Fruit fly (Drosophila melanogaster) whole organism, embryonic: ENCODE results near the gene foi.

Experiments
- Aef1 ChIP-seq: fragments of 200-800 bp; sonication (Bioruptor generic); IDR thresholded peaks from 3 replicates; pipeline ENCODE4 v1.3.6; 2022; ENCODE audit warnings: missing biosample characterization, missing genetic modification characterization
- Antp ChIP-seq: fragments of 200-800 bp; sonication (Bioruptor generic); optimal IDR thresholded peaks from 3 replicates; lab custom pipeline; 2016; ENCODE audit warnings: missing biosample characterization, missing genetic modification characterization
- CG11504 ChIP-seq: fragments of 200-800 bp; sonication (Bioruptor generic); optimal IDR thresholded peaks from 3 replicates; lab custom pipeline; 2019; ENCODE audit warnings: missing biosample characterization, mild to moderate bottlenecking, missing genetic modification characterization, moderate library complexity
- CG11560 ChIP-seq: fragments of 200-800 bp; sonication (Bioruptor generic); IDR thresholded peaks from 3 replicates; pipeline ENCODE4 v1.3.6; 2022; ENCODE audit warnings: missing biosample characterization, missing genetic modification characterization
- CG12236 ChIP-seq: fragments of 200-800 bp; sonication (Bioruptor generic); optimal IDR thresholded peaks from 2 replicates; lab custom pipeline; 2016; ENCODE audit warnings: missing biosample characterization, missing genetic modification characterization
- CG12744 ChIP-seq: fragments of 200-800 bp; sonication (Bioruptor generic); optimal IDR thresholded peaks from 2 replicates; lab custom pipeline; 2016; ENCODE audit warnings: missing biosample characterization, missing genetic modification characterization
- CG1529 ChIP-seq: fragments of 200-800 bp; sonication (Bioruptor generic); optimal IDR thresholded peaks from 3 replicates; lab custom pipeline; 2018; ENCODE audit warnings: missing biosample characterization, missing genetic modification characterization
- CG16815 ChIP-seq: fragments of 200-800 bp; sonication (Bioruptor generic); optimal IDR thresholded peaks from 3 replicates; lab custom pipeline; 2017; ENCODE audit warnings: missing biosample characterization, mild to moderate bottlenecking, missing genetic modification characterization
- CG2712 ChIP-seq: fragments of 200-800 bp; optimal IDR thresholded peaks from 3 replicates; lab custom pipeline; 2019; ENCODE audit warnings: missing biosample characterization, mild to moderate bottlenecking, missing genetic modification characterization, moderate library complexity
- CG2875 ChIP-seq: fragments of 200-800 bp; sonication (Bioruptor generic); optimal IDR thresholded peaks from 2 replicates; lab custom pipeline; 2017; ENCODE audit warnings: missing biosample characterization, mild to moderate bottlenecking, missing genetic modification characterization, missing genetic modification reagents
- CG33557 ChIP-seq: fragments of 200-800 bp; sonication (Bioruptor generic); optimal IDR thresholded peaks from 2 replicates; lab custom pipeline; 2019; ENCODE audit warnings: missing biosample characterization, mild to moderate bottlenecking, missing genetic modification characterization, moderate library complexity
- CG34422 ChIP-seq: fragments of 200-800 bp; sonication (Bioruptor generic); IDR thresholded peaks from 3 replicates; pipeline ENCODE4 v1.3.6; 2022; ENCODE audit warnings: missing biosample characterization, missing genetic modification characterization
- CG4404 ChIP-seq: fragments of 200-800 bp; sonication (Bioruptor generic); IDR thresholded peaks from 2 replicates; pipeline ENCODE4 v1.3.6; 2022; ENCODE audit warnings: missing biosample characterization, missing genetic modification characterization
- CG6791 ChIP-seq: fragments of 200-800 bp; sonication (Bioruptor generic); IDR thresholded peaks from 3 replicates; pipeline ENCODE4 v1.3.6; 2022; ENCODE audit warnings: missing biosample characterization, missing genetic modification characterization; ENCODE audit not compliant: partially characterized antibody
- CG7271 ChIP-seq: fragments of 200-800 bp; sonication (Bioruptor generic); optimal IDR thresholded peaks from 2 replicates; lab custom pipeline; 2018; ENCODE audit warnings: missing biosample characterization, mild to moderate bottlenecking, missing genetic modification characterization, moderate library complexity
- CG7928 ChIP-seq: fragments of 200-800 bp; sonication (Bioruptor generic); optimal IDR thresholded peaks from 2 replicates; lab custom pipeline; 2017; ENCODE audit warnings: missing biosample characterization, mild to moderate bottlenecking, missing genetic modification characterization
- HLHmδ ChIP-seq: fragments of 200-800 bp; sonication (Bioruptor generic); optimal IDR thresholded peaks from 2 replicates; lab custom pipeline; 2018; ENCODE audit warnings: missing biosample characterization, mild to moderate bottlenecking, missing genetic modification characterization, moderate library complexity
- Hand ChIP-seq: fragments of 200-800 bp; sonication (Bioruptor generic); optimal IDR thresholded peaks from 2 replicates; lab custom pipeline; 2017; ENCODE audit warnings: mild to moderate bottlenecking, missing biosample characterization, missing genetic modification reagents, missing genetic modification characterization
- Kr ChIP-seq: fragments of 200-800 bp; sonication (Bioruptor generic); optimal IDR thresholded peaks from 2 replicates; lab custom pipeline; 2017; ENCODE audit warnings: missing biosample characterization, mild to moderate bottlenecking, missing genetic modification characterization
- Lim3 ChIP-seq: fragments of 200-800 bp; sonication (Bioruptor generic); IDR thresholded peaks from 2 replicates; pipeline ENCODE4 v1.3.6; 2022; ENCODE audit warnings: missing biosample characterization, missing genetic modification characterization
- MESR4 ChIP-seq: fragments of 200-800 bp; sonication (Bioruptor generic); optimal IDR thresholded peaks from 2 replicates; lab custom pipeline; 2018; ENCODE audit warnings: missing biosample characterization, mild to moderate bottlenecking, missing genetic modification characterization, moderate library complexity
- Ptx1 ChIP-seq: fragments of 200-800 bp; sonication (Bioruptor generic); IDR thresholded peaks from 2 replicates; pipeline ENCODE4 v1.3.6; 2022; ENCODE audit warnings: missing biosample characterization, missing genetic modification characterization
- Rfx ChIP-seq: fragments of 200-800 bp; sonication (Bioruptor generic); IDR thresholded peaks from 2 replicates; pipeline ENCODE4 v1.3.6; 2022; ENCODE audit warnings: missing biosample characterization, missing genetic modification characterization
- ash1 ChIP-seq: fragments of 200-800 bp; sonication (Bioruptor generic); optimal IDR thresholded peaks from 2 replicates; lab custom pipeline; 2018; ENCODE audit warnings: missing biosample characterization, mild to moderate bottlenecking, missing genetic modification characterization
- crp ChIP-seq, 2 experiments: fragments of 200-800 bp; sonication (Bioruptor generic); optimal IDR thresholded peaks; 2 replicates in 1 of 2; 3 replicates in 1 of 2; lab custom pipeline; 2017; ENCODE audit warnings: missing biosample characterization in 2 of 2, missing genetic modification characterization in 2 of 2, mild to moderate bottlenecking in 1 of 2, moderate library complexity in 1 of 2
- dmrt11E ChIP-seq: fragments of 200-800 bp; sonication (Bioruptor generic); optimal IDR thresholded peaks from 3 replicates; lab custom pipeline; 2018; ENCODE audit warnings: missing biosample characterization, mild to moderate bottlenecking, missing genetic modification characterization, moderate library complexity
- dmrt99B ChIP-seq: fragments of 200-800 bp; sonication (Bioruptor generic); optimal IDR thresholded peaks from 2 replicates; lab custom pipeline; 2018; ENCODE audit warnings: missing biosample characterization, mild to moderate bottlenecking, missing genetic modification characterization, moderate library complexity
- gro ChIP-seq: fragments of 200-800 bp; sonication (Bioruptor generic); optimal IDR thresholded peaks from 2 replicates; lab custom pipeline; 2016; ENCODE audit warnings: missing biosample characterization, missing genetic modification characterization
- gsb ChIP-seq: fragments of 200-800 bp; sonication (Bioruptor generic); IDR thresholded peaks from 2 replicates; pipeline ENCODE4 v1.3.6; 2022; ENCODE audit warnings: missing biosample characterization, missing genetic modification characterization
- gsb-n ChIP-seq: fragments of 200-800 bp; sonication (Bioruptor generic); optimal IDR thresholded peaks from 3 replicates; lab custom pipeline; 2018; ENCODE audit warnings: missing biosample characterization, mild to moderate bottlenecking, missing genetic modification characterization
- gt ChIP-seq: fragments of 200-800 bp; sonication (Bioruptor generic); IDR thresholded peaks from 2 replicates; pipeline ENCODE4 v1.3.6; 2022; ENCODE audit warnings: missing biosample characterization, missing genetic modification characterization
- jing ChIP-seq: fragments of 200-800 bp; sonication (Bioruptor generic); optimal IDR thresholded peaks from 2 replicates; lab custom pipeline; 2018; ENCODE audit warnings: missing biosample characterization, mild to moderate bottlenecking, missing genetic modification characterization
- lab ChIP-seq: fragments of 200-800 bp; sonication (Bioruptor generic); optimal IDR thresholded peaks from 3 replicates; lab custom pipeline; 2017; ENCODE audit warnings: missing biosample characterization, missing genetic modification characterization, mild to moderate bottlenecking, moderate library complexity, missing genetic modification reagents
- lbe ChIP-seq: fragments of 200-800 bp; sonication (Bioruptor generic); optimal IDR thresholded peaks from 2 replicates; lab custom pipeline; 2016; ENCODE audit warnings: missing biosample characterization, mild to moderate bottlenecking, missing genetic modification characterization
- lov ChIP-seq, 2 experiments: fragments of 200-800 bp in 1 of 2; fragments of >200 bp in 1 of 2; sonication (Bioruptor generic) in 1 of 2; IDR thresholded peaks in 1 of 2; optimal IDR thresholded peaks in 1 of 2; 2 replicates in 1 of 2; 3 replicates in 1 of 2; pipeline versions ENCODE4 v1.3.6 to Lab custom; 2017 to 2022; ENCODE audit warnings: missing biosample characterization in 1 of 2, missing genetic modification characterization in 1 of 2
- pho ChIP-seq: fragments of 200-800 bp; sonication (Bioruptor generic); optimal IDR thresholded peaks from 2 replicates; lab custom pipeline; 2016; ENCODE audit warnings: missing biosample characterization, missing genetic modification characterization
- prd ChIP-seq, 3 experiments: fragments of >200 bp in 2 of 3; fragments of 200-800 bp in 1 of 3; sonication (Bioruptor generic) in 1 of 3; optimal IDR thresholded peaks in 2 of 3; IDR thresholded peaks in 1 of 3; 2 replicates in 2 of 3; 3 replicates in 1 of 3; pipeline versions ENCODE4 v1.3.6 to Lab custom; 2017 to 2022; ENCODE audit warnings: missing biosample characterization in 1 of 3, missing genetic modification characterization in 1 of 3
- pum ChIP-seq: fragments of 200-800 bp; sonication (Bioruptor generic); optimal IDR thresholded peaks from 2 replicates; lab custom pipeline; 2016; ENCODE audit warnings: missing biosample characterization, missing genetic modification characterization
- repo ChIP-seq: fragments of 200-800 bp; sonication (Bioruptor generic); optimal IDR thresholded peaks from 2 replicates; lab custom pipeline; 2016; ENCODE audit warnings: missing biosample characterization, missing genetic modification characterization
- sc ChIP-seq, 3 experiments: fragments of >200 bp in 2 of 3; fragments of 200-800 bp in 1 of 3; sonication (Bioruptor generic) in 1 of 3; optimal IDR thresholded peaks; 2 replicates in 2 of 3; 3 replicates in 1 of 3; lab custom pipeline; 2017; ENCODE audit warnings: mild to moderate bottlenecking in 1 of 3, missing biosample characterization in 1 of 3, missing genetic modification characterization in 1 of 3, missing genetic modification reagents in 1 of 3
- sima ChIP-seq: fragments of 200-800 bp; sonication (Bioruptor generic); optimal IDR thresholded peaks from 2 replicates; lab custom pipeline; 2016; ENCODE audit warnings: missing biosample characterization, missing genetic modification characterization
- sisA ChIP-seq: fragments of 200-800 bp; sonication (Bioruptor generic); IDR thresholded peaks from 2 replicates; pipeline ENCODE4 v1.3.6; 2022; ENCODE audit warnings: missing biosample characterization, missing genetic modification characterization
- slp2 ChIP-seq: fragments of 200-800 bp; sonication (Bioruptor generic); optimal IDR thresholded peaks from 2 replicates; lab custom pipeline; 2016; ENCODE audit warnings: missing biosample characterization, missing genetic modification characterization
- sna ChIP-seq: fragments of 200-800 bp; sonication (Bioruptor generic); IDR thresholded peaks from 2 replicates; pipeline ENCODE4 v1.3.6; 2022; ENCODE audit warnings: missing biosample characterization, missing genetic modification characterization; ENCODE audit not compliant: partially characterized antibody
- so ChIP-seq: fragments of 200-800 bp; sonication (Bioruptor generic); IDR thresholded peaks from 3 replicates; pipeline ENCODE4 v1.3.6; 2022; ENCODE audit warnings: missing biosample characterization, missing genetic modification characterization
- ssp ChIP-seq: fragments of 200-800 bp; sonication (Bioruptor generic); IDR thresholded peaks from 2 replicates; pipeline ENCODE4 v1.3.6; 2022; ENCODE audit warnings: missing biosample characterization, missing genetic modification characterization
- sug ChIP-seq: fragments of 200-800 bp; optimal IDR thresholded peaks from 2 replicates; lab custom pipeline; 2019; ENCODE audit warnings: missing biosample characterization, mild to moderate bottlenecking, missing genetic modification characterization, moderate library complexity
- zfh1 ChIP-seq: fragments of 200-800 bp; sonication (Bioruptor generic); IDR thresholded peaks from 3 replicates; pipeline ENCODE4 v1.3.6; 2022; ENCODE audit warnings: missing biosample characterization, missing genetic modification characterization

foi gene

DNA sequence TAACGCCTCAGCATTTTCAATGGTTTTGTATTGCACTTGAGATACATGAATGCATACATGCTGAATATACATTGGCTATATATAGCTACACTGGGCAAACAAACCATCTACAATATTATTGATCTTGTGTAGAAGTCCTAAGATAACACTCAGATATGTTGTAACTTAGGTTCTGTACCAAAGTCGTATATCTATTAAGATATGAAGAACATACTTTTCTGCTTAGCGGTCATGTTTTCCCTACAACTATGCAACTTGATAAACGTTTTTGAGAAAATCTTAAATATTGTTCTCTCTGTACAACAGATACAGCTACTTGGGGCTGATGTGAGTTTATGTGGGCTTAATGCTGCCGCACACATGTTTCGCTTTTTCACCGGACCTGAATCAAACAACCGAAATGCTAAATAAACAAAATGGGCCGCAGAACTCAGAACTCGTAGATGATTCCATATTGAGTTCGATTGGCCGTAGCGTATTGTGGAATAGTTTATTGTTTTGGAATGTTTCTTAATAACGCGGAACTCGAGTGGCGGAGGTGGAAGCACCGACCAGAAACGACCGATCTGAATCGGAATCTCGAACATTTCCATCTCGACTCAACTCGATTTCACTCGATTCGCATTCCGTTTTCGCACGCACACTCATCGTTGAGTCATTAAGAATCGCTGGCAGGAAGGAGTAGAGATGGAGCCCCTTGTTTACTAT lies 24.3 kb downstream of the foi start (continued):
- peak; percentile 60 for TF ChIP-seq gsb-n (tag; lab: Kevin White, UChicago)
- no peak for TF ChIP-seq pho
- TF ChIP-seq lbe (GFP tag; lab: Kevin White, UChicago): no peak
- peak; percentile 56 for TF ChIP-seq Antp (GFP tag; lab: Kevin White, UChicago)
- peak; percentile 58 for TF ChIP-seq CG11504
- peak; percentile 55; the same call in 1 of the 2 replicates for TF ChIP-seq Rfx
- TF ChIP-seq CG2875 (GFP tag; lab: Kevin White, UChicago): peak; percentile 57
- TF ChIP-seq HLHmδ: no peak
- peak; percentile 64 for TF ChIP-seq CG33557 (GFP tag; lab: Kevin White, UChicago)
- TF ChIP-seq Ptx1: peak; percentile 62
- TF ChIP-seq MESR4 (GFP tag; lab: Kevin White, UChicago): no peak
- no peak for TF ChIP-seq CG7271 (tag; lab: Kevin White, UChicago)
- TF ChIP-seq Aef1 (GFP tag; lab: Robert Waterston, UW): no peak
- TF ChIP-seq CG7928 (GFP tag; lab: Kevin White, UChicago): no peak
- TF ChIP-seq Kr (GFP tag; lab: Kevin White, UChicago): no peak
- peak; percentile 26 for TF ChIP-seq slp2
- peak; percentile 54; the same call in 1 of the 3 replicates for TF ChIP-seq zfh1 (GFP tag; lab: Robert Waterston, UW)
- TF ChIP-seq CG34422: no peak
- no peak for TF ChIP-seq sna (GFP tag; lab: Robert Waterston, UW)
- peak; percentile 55 for TF ChIP-seq pum
- TF ChIP-seq sug (tag; lab: Kevin White, UChicago): no peak
- no peak for TF ChIP-seq CG4404 (GFP tag; lab: Robert Waterston, UW)
- no peak for TF ChIP-seq crp (GFP tag; optimal IDR thresholded peaks at IDR 0.05; lab: Kevin White, UChicago)
- 0 out of 2 replicates have a peak, but pooled peaks have one; percentile 7 for TF ChIP-seq gsb (GFP tag; lab: Robert Waterston, UW)
- no peak for TF ChIP-seq sc (optimal IDR thresholded peaks at IDR 0.05; lab: Kevin White, UChicago)
- no peak for TF ChIP-seq sc (GFP tag; optimal IDR thresholded peaks at IDR 0.05; lab: Kevin White, UChicago)
- TF ChIP-seq CG11560: no peak
- TF ChIP-seq dmrt99B (tag; lab: Kevin White, UChicago): peak; percentile 72
- peak; percentile 54 for TF ChIP-seq CG12236 (GFP tag; lab: Kevin White, UChicago)
- TF ChIP-seq CG1529 (GFP tag; lab: Kevin White, UChicago): peak; percentile 60
- no peak for TF ChIP-seq gt
- peak; percentile 50 for TF ChIP-seq gro (GFP tag; lab: Kevin White, UChicago)
- TF ChIP-seq so (GFP tag; lab: Robert Waterston, UW): no peak
- TF ChIP-seq lov (optimal IDR thresholded peaks at IDR 0.05; lab: Kevin White, UChicago): no peak
- 0 out of 3 replicates have a peak, but pooled peaks have one; percentile 45 for TF ChIP-seq lov (GFP tag; IDR thresholded peaks at IDR 0.05; lab: Robert Waterston, UW)
- no peak for TF ChIP-seq Hand (GFP tag; lab: Kevin White, UChicago)
- TF ChIP-seq repo: peak; percentile 3
- no peak for TF ChIP-seq CG12744 (GFP tag; lab: Kevin White, UChicago)
- no peak for TF ChIP-seq CG16815
- TF ChIP-seq sisA: peak; percentile 40
- TF ChIP-seq dmrt11E (tag; lab: Kevin White, UChicago): peak; percentile 62
- peak; percentile 61 for TF ChIP-seq lab
- no peak for TF ChIP-seq sima (GFP tag; lab: Kevin White, UChicago)
- peak; percentile 32 for TF ChIP-seq jing
- TF ChIP-seq Lim3 (GFP tag; lab: Robert Waterston, UW): no peak
- no peak for TF ChIP-seq ash1 (GFP tag; lab: Kevin White, UChicago)
- TF ChIP-seq prd (optimal IDR thresholded peaks at IDR 0.05; lab: Kevin White, UChicago): no peak
- peak; percentile 62 for TF ChIP-seq prd (GFP tag; IDR thresholded peaks at IDR 0.05; lab: Robert Waterston, UW)
- TF ChIP-seq CG6791 (GFP tag; lab: Robert Waterston, UW): no peak
- no peak for TF ChIP-seq ssp (GFP tag; lab: Robert Waterston, UW)
- peak; percentile 70 for TF ChIP-seq CG2712 (tag; lab: Kevin White, UChicago)
